Worm (Caenorhabditis elegans) whole organism, L4 larva: Measurements from ENCODE around the gene str-182.

Source experiments
- R02D3.7 ChIP-seq: fragments of 150-350 bp; sonication (generic microtip); optimal IDR thresholded peaks from 3 replicates; lab custom pipeline; 2014; ENCODE audit warnings: missing biosample characterization, missing genetic modification characterization
- fos-1 ChIP-seq: fragments of 150-350 bp; optimal IDR thresholded peaks from 2 replicates; lab custom pipeline; 2014; ENCODE audit warnings: missing biosample characterization, missing genetic modification characterization
- mxl-2 ChIP-seq: fragments of 200-800 bp; sonication (Bioruptor generic); conservative IDR thresholded peaks from 2 replicates; pipeline ENCODE4 v1.3.6; 2022; ENCODE audit warnings: missing genetic modification reagents, missing genetic modification characterization, missing compliant biosample characterization

DNA sequence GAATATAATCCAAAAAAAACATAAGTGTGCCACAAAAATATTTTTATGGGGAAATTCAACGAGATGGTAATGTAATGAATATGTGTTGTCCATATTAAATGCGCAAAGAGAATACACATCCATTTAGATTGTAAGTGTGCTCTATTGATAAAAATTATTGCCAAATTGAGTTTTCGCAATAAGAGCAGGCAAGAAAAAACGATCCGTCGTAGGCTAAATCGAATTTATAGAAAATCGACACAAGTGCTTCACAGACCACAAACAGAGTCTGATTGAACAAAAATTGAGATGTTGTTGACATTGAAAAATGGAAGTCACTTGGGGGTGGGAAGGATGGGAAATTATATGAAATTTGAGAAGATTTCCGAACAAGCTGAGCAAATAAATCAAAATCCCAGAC is 31.8 kb upstream of the str-182 start:
- no peak for TF ChIP-seq mxl-2 (GFP tag; lab: Robert Waterston, UW)
- no peak for TF ChIP-seq R02D3.7 (tag; lab: Kevin White, UChicago)
- TF ChIP-seq fos-1 (tag; lab: Kevin White, UChicago), result no peak
